Fruit fly (Drosophila melanogaster): ENCODE data around the gene Tsp2A.

- TF ChIP-seq CG8478 (optimal IDR thresholded peaks at IDR 0.05) (no peak), CTCF (optimal IDR thresholded peaks at IDR 0.05) (no peak)
These were observed 26.0 kb upstream of the Tsp2A start for dm6 chrX:1320144-1320981.
